Fruit fly (Drosophila melanogaster): ENCODE data around the gene CG6293.
A peak's percentile ranks its signal among the peaks of the same experiment; 100 is the strongest.

The CG6293 gene

DNA sequence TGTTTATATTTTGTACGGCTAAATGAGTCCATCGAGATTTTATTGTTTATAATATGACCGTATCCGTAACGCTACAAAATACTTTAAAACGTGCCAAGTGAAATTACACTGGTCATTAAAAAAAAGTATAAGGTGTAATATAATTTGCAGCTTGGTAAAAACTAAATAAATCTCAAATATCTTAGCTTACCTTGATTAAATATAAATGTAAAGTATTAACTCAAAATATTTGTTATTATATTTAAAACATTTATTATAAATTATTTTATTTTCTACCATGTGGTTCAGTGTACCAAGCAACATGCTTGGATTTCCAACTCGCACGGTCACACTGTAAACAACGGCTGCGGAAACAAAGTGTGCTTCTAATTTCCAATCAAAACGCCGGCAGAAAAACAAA is 49.6 kb downstream of the CG6293 start, which contains the start of the genes Sirt6 and pont (continued):
- TF ChIP-seq vvl (GFP tag; IDR thresholded peaks at IDR 0.05) (no peak), CG3847 (GFP tag; IDR thresholded peaks at IDR 0.05) (no peak), maf-S (GFP tag; optimal IDR thresholded peaks at IDR 0.05) (peak; percentile 7), CG11247 (GFP tag; IDR thresholded peaks at IDR 0.05) (no peak), ind (GFP tag; optimal IDR thresholded peaks at IDR 0.05) (peak; percentile 94), Adf1 (GFP tag; IDR thresholded peaks at IDR 0.05) (no peak), ro (GFP tag; IDR thresholded peaks at IDR 0.05) (no peak), toy (GFP tag; IDR thresholded peaks at IDR 0.05) (no peak), CG1602 (GFP tag; optimal IDR thresholded peaks at IDR 0.05) (peak; percentile 96), CG16779 (GFP tag; IDR thresholded peaks at IDR 0.05) (no peak), Stat92E (GFP tag; optimal IDR thresholded peaks at IDR 0.05) (peak in 1 of 3 experiments; percentile 91), CG8765 (GFP tag; IDR thresholded peaks at IDR 0.05) (no peak), CG12236 (GFP tag; optimal IDR thresholded peaks at IDR 0.05) (no peak), CG15479 (GFP tag; optimal IDR thresholded peaks at IDR 0.05) (peak; percentile 38), zen2 (GFP tag; IDR thresholded peaks at IDR 0.05; ENCODE audit: partially characterized antibody) (no peak), Deaf1 (tag; optimal IDR thresholded peaks at IDR 0.05) (peak; percentile 82), eve (GFP tag; optimal IDR thresholded peaks at IDR 0.05) (no peak), sob (GFP tag; IDR thresholded peaks at IDR 0.05) (no peak), Taf1 (GFP tag; IDR thresholded peaks at IDR 0.05) (no peak), CG7963 (GFP tag; IDR thresholded peaks at IDR 0.05; ENCODE audit: partially characterized antibody) (no peak), gro (GFP tag; optimal IDR thresholded peaks at IDR 0.05) (peak; percentile 9), ATbp (GFP tag; optimal IDR thresholded peaks at IDR 0.05) (peak; percentile 92)

All from whole organism, embryonic.